Worm (Caenorhabditis elegans) whole organism, L1 larva: ENCODE data around the gene Y39B6A.25.

Source experiments
- C04F5.9 ChIP-seq: sonication (generic microtip); optimal IDR thresholded peaks from 2 replicates; lab custom pipeline; 2016; ENCODE audit warnings: missing genetic modification characterization, missing compliant biosample characterization
- C16A3.4 ChIP-seq: fragments of 150-350 bp; optimal IDR thresholded peaks from 2 replicates; lab custom pipeline; 2014; ENCODE audit warnings: missing biosample characterization, missing genetic modification characterization
- C34B4.2 ChIP-seq: sonication (generic microtip); optimal IDR thresholded peaks from 2 replicates; lab custom pipeline; 2017; ENCODE audit warnings: mild to moderate bottlenecking, missing genetic modification characterization, missing compliant biosample characterization
- aha-1 ChIP-seq: fragments of 150-350 bp; optimal IDR thresholded peaks from 2 replicates; lab custom pipeline; 2014; ENCODE audit warnings: missing biosample characterization, missing genetic modification characterization
- alr-1 ChIP-seq: fragments of 200-800 bp; sonication (Bioruptor generic); optimal IDR thresholded peaks from 2 replicates; lab custom pipeline; 2018; ENCODE audit warnings: borderline replicate concordance, mild to moderate bottlenecking, missing genetic modification characterization, missing compliant biosample characterization
- ama-1 ChIP-seq: fragments of 150-350 bp; optimal IDR thresholded peaks from 2 replicates; lab custom pipeline; 2014
- blmp-1 ChIP-seq: fragments of 150-350 bp; optimal IDR thresholded peaks from 2 replicates; lab custom pipeline; 2014; ENCODE audit warnings: missing biosample characterization, missing genetic modification characterization
- ceh-90 ChIP-seq: sonication (generic microtip); optimal IDR thresholded peaks from 2 replicates; lab custom pipeline; 2016; ENCODE audit warnings: missing genetic modification characterization, missing compliant biosample characterization
- dpl-1 ChIP-seq, 3 experiments: fragments of 150-350 bp in 2 of 3; sonication (generic microtip) in 1 of 3; optimal IDR thresholded peaks; 2 replicates each; lab custom pipeline; 2014 to 2017; ENCODE audit warnings: missing biosample characterization in 3 of 3, missing genetic modification characterization in 3 of 3, missing genetic modification reagents in 3 of 3
- dsc-1 ChIP-seq: sonication (generic microtip); optimal IDR thresholded peaks from 2 replicates; lab custom pipeline; 2016; ENCODE audit warnings: mild to moderate bottlenecking, missing genetic modification characterization, missing compliant biosample characterization
- egl-27 ChIP-seq, 2 experiments: fragments of 150-350 bp in 1 of 2; sonication (generic microtip); optimal IDR thresholded peaks; 3 replicates each; lab custom pipeline; 2017 to 2018; ENCODE audit warnings: missing biosample characterization in 2 of 2, missing genetic modification characterization in 2 of 2, missing genetic modification reagents in 2 of 2
- elt-2 ChIP-seq: sonication (generic microtip); optimal IDR thresholded peaks from 2 replicates; lab custom pipeline; 2016; ENCODE audit warnings: missing genetic modification characterization, mild to moderate bottlenecking, inconsistent platforms, missing compliant biosample characterization, missing genetic modification reagents
- elt-3 ChIP-seq, 6 experiments: fragments of 150-350 bp in 1 of 6; sonication (generic microtip); optimal IDR thresholded peaks; 2 replicates each; lab custom pipeline; 2017 to 2018; ENCODE audit warnings: missing biosample characterization in 6 of 6, missing genetic modification characterization in 6 of 6, inconsistent platforms in 1 of 6
- fos-1 ChIP-seq: fragments of 150-350 bp; optimal IDR thresholded peaks from 2 replicates; lab custom pipeline; 2014; ENCODE audit warnings: missing biosample characterization, missing genetic modification characterization
- grh-1 ChIP-seq: fragments of 200-800 bp; sonication (Bioruptor generic); IDR thresholded peaks from 2 replicates; pipeline ENCODE4 v1.3.6; 2022; ENCODE audit warnings: missing genetic modification reagents, missing genetic modification characterization, missing compliant biosample characterization
- hlh-17 ChIP-seq: fragments of 200-800 bp; sonication (Bioruptor generic); optimal IDR thresholded peaks from 2 replicates; lab custom pipeline; 2018; ENCODE audit warnings: missing genetic modification characterization, mild to moderate bottlenecking, missing compliant biosample characterization, moderate library complexity, borderline replicate concordance
- hlh-4 ChIP-seq: sonication (generic microtip); optimal IDR thresholded peaks from 2 replicates; lab custom pipeline; 2016; ENCODE audit warnings: mild to moderate bottlenecking, missing genetic modification characterization, missing compliant biosample characterization
- irx-1 ChIP-seq: sonication (generic microtip); optimal IDR thresholded peaks from 2 replicates; lab custom pipeline; 2016; ENCODE audit warnings: missing genetic modification characterization, missing compliant biosample characterization
- jun-1 ChIP-seq: fragments of 150-350 bp; optimal IDR thresholded peaks from 2 replicates; lab custom pipeline; 2014; ENCODE audit warnings: missing biosample characterization, missing genetic modification reagents, missing genetic modification characterization
- lin-13 ChIP-seq: fragments of 150-350 bp; optimal IDR thresholded peaks from 2 replicates; lab custom pipeline; 2014; ENCODE audit warnings: missing biosample characterization, missing genetic modification reagents, missing genetic modification characterization
- lin-14 ChIP-seq: fragments of 200-800 bp; sonication (Bioruptor generic); optimal IDR thresholded peaks from 2 replicates; lab custom pipeline; 2018; ENCODE audit warnings: mild to moderate bottlenecking, missing genetic modification characterization, moderate library complexity, missing compliant biosample characterization
- lin-15B ChIP-seq: fragments of 150-350 bp; sonication (generic microtip); optimal IDR thresholded peaks from 3 replicates; lab custom pipeline; 2014; ENCODE audit warnings: missing biosample characterization, missing genetic modification characterization
- lin-35 ChIP-seq, 2 experiments: fragments of 150-350 bp; optimal IDR thresholded peaks; 2 replicates each; lab custom pipeline; 2014; ENCODE audit warnings: missing biosample characterization in 2 of 2, missing genetic modification characterization in 2 of 2, missing genetic modification reagents in 2 of 2
- lir-3 ChIP-seq: sonication (generic microtip); optimal IDR thresholded peaks from 2 replicates; lab custom pipeline; 2016; ENCODE audit warnings: mild to moderate bottlenecking, missing genetic modification characterization, moderate library complexity, missing compliant biosample characterization; ENCODE audit not compliant: poor library complexity
- mab-9 ChIP-seq: fragments of 200-800 bp; sonication (Bioruptor generic); IDR thresholded peaks from 2 replicates; pipeline ENCODE4 v1.3.6; 2022; ENCODE audit warnings: missing genetic modification reagents, missing genetic modification characterization, missing compliant biosample characterization
- mdl-1 ChIP-seq, 2 experiments: fragments of 150-350 bp; optimal IDR thresholded peaks; 2 replicates each; lab custom pipeline; 2014 to 2017; ENCODE audit warnings: missing biosample characterization in 2 of 2, missing genetic modification characterization in 2 of 2, inconsistent platforms in 1 of 2
- mef-2 ChIP-seq: fragments of 150-350 bp; optimal IDR thresholded peaks from 2 replicates; lab custom pipeline; 2014; ENCODE audit warnings: missing biosample characterization, missing genetic modification characterization
- mep-1 ChIP-seq: fragments of 150-350 bp; optimal IDR thresholded peaks from 2 replicates; lab custom pipeline; 2014; ENCODE audit warnings: missing biosample characterization, missing genetic modification characterization
- nhr-11 ChIP-seq: fragments of 150-350 bp; optimal IDR thresholded peaks from 2 replicates; lab custom pipeline; 2014; ENCODE audit warnings: missing biosample characterization, missing genetic modification characterization
- nhr-12 ChIP-seq: sonication (generic microtip); optimal IDR thresholded peaks from 2 replicates; lab custom pipeline; 2017; ENCODE audit warnings: missing biosample characterization, missing genetic modification characterization
- nhr-20 ChIP-seq: sonication (generic microtip); optimal IDR thresholded peaks from 2 replicates; lab custom pipeline; 2016; ENCODE audit warnings: mild to moderate bottlenecking, missing genetic modification characterization, missing compliant biosample characterization
- nhr-237 ChIP-seq: fragments of 150-350 bp; optimal IDR thresholded peaks from 2 replicates; lab custom pipeline; 2014; ENCODE audit warnings: missing biosample characterization, missing genetic modification characterization
- nhr-71 ChIP-seq: sonication (generic microtip); optimal IDR thresholded peaks from 2 replicates; lab custom pipeline; 2016; ENCODE audit warnings: mild to moderate bottlenecking, missing genetic modification characterization, moderate library complexity, missing compliant biosample characterization
- nhr-77 ChIP-seq: fragments of 150-350 bp; optimal IDR thresholded peaks from 2 replicates; lab custom pipeline; 2014; ENCODE audit warnings: missing biosample characterization, missing genetic modification characterization
- nhr-84 ChIP-seq: sonication (generic microtip); optimal IDR thresholded peaks from 2 replicates; lab custom pipeline; 2017; ENCODE audit warnings: missing biosample characterization, missing genetic modification characterization
- pag-3 ChIP-seq: sonication (generic microtip); optimal IDR thresholded peaks from 2 replicates; lab custom pipeline; 2017; ENCODE audit warnings: missing genetic modification characterization, mild to moderate bottlenecking, missing compliant biosample characterization, antibody characterized with exemption, borderline replicate concordance; ENCODE audit not compliant: insufficient read depth
- pax-3 ChIP-seq: fragments of 200-800 bp; sonication (Bioruptor generic); optimal IDR thresholded peaks from 2 replicates; lab custom pipeline; 2018; ENCODE audit warnings: mild to moderate bottlenecking, missing genetic modification characterization, moderate library complexity, missing compliant biosample characterization
- rnt-1 ChIP-seq: sonication (generic microtip); optimal IDR thresholded peaks from 2 replicates; lab custom pipeline; 2016; ENCODE audit warnings: mild to moderate bottlenecking, missing genetic modification characterization, moderate library complexity, missing compliant biosample characterization
- snpc-4 ChIP-seq: fragments of 150-350 bp; optimal IDR thresholded peaks from 2 replicates; lab custom pipeline; 2014; ENCODE audit warnings: missing biosample characterization, missing genetic modification characterization
- snu-23 ChIP-seq: sonication (generic microtip); optimal IDR thresholded peaks from 2 replicates; lab custom pipeline; 2016; ENCODE audit warnings: missing genetic modification characterization, missing compliant biosample characterization
- sup-37 ChIP-seq: fragments of 200-800 bp; sonication (Bioruptor generic); optimal IDR thresholded peaks from 2 replicates; lab custom pipeline; 2018; ENCODE audit warnings: mild to moderate bottlenecking, missing genetic modification characterization, missing compliant biosample characterization
- swsn-7 ChIP-seq: sonication (generic microtip); optimal IDR thresholded peaks from 2 replicates; lab custom pipeline; 2016; ENCODE audit warnings: missing genetic modification characterization, missing compliant biosample characterization
- tbx-2 ChIP-seq: sonication (generic microtip); optimal IDR thresholded peaks from 2 replicates; lab custom pipeline; 2016; ENCODE audit warnings: missing genetic modification characterization, missing compliant biosample characterization
- tlp-1 ChIP-seq: fragments of 150-350 bp; optimal IDR thresholded peaks from 2 replicates; lab custom pipeline; 2014; ENCODE audit warnings: missing biosample characterization, missing genetic modification characterization
- unc-130 ChIP-seq: fragments of 150-350 bp; optimal IDR thresholded peaks from 2 replicates; lab custom pipeline; 2017; ENCODE audit warnings: missing biosample characterization, missing genetic modification characterization, inconsistent platforms
- unc-30 ChIP-seq: sonication (generic microtip); optimal IDR thresholded peaks from 2 replicates; lab custom pipeline; 2017; ENCODE audit warnings: missing biosample characterization, missing genetic modification characterization
- unc-62 ChIP-seq: fragments of 150-350 bp; optimal IDR thresholded peaks from 2 replicates; lab custom pipeline; 2014; ENCODE audit warnings: missing biosample characterization, missing genetic modification reagents, missing genetic modification characterization
- unc-86 ChIP-seq: sonication (generic microtip); optimal IDR thresholded peaks from 2 replicates; lab custom pipeline; 2016; ENCODE audit warnings: missing genetic modification characterization, missing compliant biosample characterization
- unc-98 ChIP-seq: fragments of 200-800 bp; sonication (Bioruptor generic); IDR thresholded peaks from 2 replicates; pipeline ENCODE4 v1.3.6; 2022; ENCODE audit warnings: missing genetic modification characterization, missing compliant biosample characterization
- vab-15 ChIP-seq: sonication (generic microtip); optimal IDR thresholded peaks from 2 replicates; lab custom pipeline; 2017; ENCODE audit warnings: missing genotype, mild to moderate bottlenecking, missing genetic modification characterization, missing compliant biosample characterization
- ztf-11 ChIP-seq, 2 experiments: sonication (generic microtip); optimal IDR thresholded peaks; 2 replicates each; lab custom pipeline; 2016 to 2017; ENCODE audit warnings: missing genetic modification characterization in 2 of 2, missing biosample characterization in 1 of 2, missing compliant biosample characterization in 1 of 2
- ztf-4 ChIP-seq: fragments of 150-350 bp; optimal IDR thresholded peaks from 2 replicates; lab custom pipeline; 2014; ENCODE audit warnings: missing biosample characterization, missing genetic modification characterization

Gene Y39B6A.25

ce11 chrV:18990238-18990901 is 35.9 kb upstream of the Y39B6A.25 start, which contains the start of the genes reps-1 and Y39B6A.37 (continued):
- TF ChIP-seq lin-35 (GFP tag; optimal IDR thresholded peaks at IDR 0.05; lab: Kevin White, UChicago): peak; percentile 74 to 85
- peak; percentile 82 for TF ChIP-seq swsn-7
- TF ChIP-seq pax-3 (tag; lab: Kevin White, UChicago): no peak
- peak; percentile 70 for TF ChIP-seq grh-1 (GFP tag; lab: Robert Waterston, UW)
- TF ChIP-seq sup-37 (GFP tag; lab: Kevin White, UChicago): peak; percentile 53
- TF ChIP-seq mab-9: peak; percentile 79
- TF ChIP-seq ceh-90 (tag; lab: Kevin White, UChicago): peak; percentile 57
- peak; percentile 55; the same call in 1 of the 2 replicates for TF ChIP-seq unc-98 (GFP tag; lab: Robert Waterston, UW)
- TF ChIP-seq mdl-1 (tag; optimal IDR thresholded peaks at IDR 0.05; lab: Kevin White, UChicago): peak in 1 of 2 experiments; percentile 31
- peak; percentile 16 for TF ChIP-seq nhr-77 (tag; lab: Kevin White, UChicago)
- no peak for TF ChIP-seq lin-14
- peak; percentile 53 for TF ChIP-seq elt-2
- TF ChIP-seq unc-62 (GFP tag; lab: Kevin White, UChicago): no peak
- no peak for TF ChIP-seq egl-27 (tag; optimal IDR thresholded peaks at IDR 0.05; lab: Kevin White, UChicago)
- peak; percentile 24 for TF ChIP-seq ztf-4
- no peak for TF ChIP-seq vab-15
- no peak for TF ChIP-seq mef-2 (tag; lab: Kevin White, UChicago)
- TF ChIP-seq ztf-11 (tag; optimal IDR thresholded peaks at IDR 0.05; lab: Kevin White, UChicago): peak in 1 of 2 experiments; percentile 46
- peak; percentile 43 for TF ChIP-seq C16A3.4
- TF ChIP-seq lir-3 (tag; lab: Kevin White, UChicago): no peak
- peak; percentile 88 for TF ChIP-seq mep-1 (tag; lab: Kevin White, UChicago)
- no peak for TF ChIP-seq unc-30
- TF ChIP-seq nhr-84 (tag; lab: Kevin White, UChicago): no peak
- peak; percentile 85 for TF ChIP-seq snu-23 (GFP tag; lab: Kevin White, UChicago)
- TF ChIP-seq nhr-237: peak; percentile 17
- TF ChIP-seq ama-1 (lab: Kevin White, UChicago): no peak
- TF ChIP-seq nhr-71 (tag; lab: Kevin White, UChicago): peak; percentile 86
- TF ChIP-seq nhr-20 (tag; lab: Kevin White, UChicago): peak; percentile 67
- TF ChIP-seq lin-15B (tag; lab: Kevin White, UChicago): peak; percentile 38
- TF ChIP-seq unc-86 (tag; lab: Kevin White, UChicago): peak; percentile 67
- peak; percentile 73 for TF ChIP-seq lin-13 (GFP tag; lab: Kevin White, UChicago)
- TF ChIP-seq alr-1: no peak
- TF ChIP-seq C04F5.9 (tag; lab: Kevin White, UChicago): peak; percentile 44
- TF ChIP-seq tlp-1 (tag; lab: Kevin White, UChicago): no peak
- peak; percentile 62 for TF ChIP-seq snpc-4
- no peak for TF ChIP-seq nhr-12 (tag; lab: Kevin White, UChicago)
- TF ChIP-seq irx-1 (tag; lab: Kevin White, UChicago): peak; percentile 72
- peak in 1 of 6 experiments; percentile 9 for TF ChIP-seq elt-3 (tag; optimal IDR thresholded peaks at IDR 0.05; lab: Kevin White, UChicago)
- TF ChIP-seq rnt-1 (tag; lab: Kevin White, UChicago): peak; percentile 90
- peak; percentile 42 for TF ChIP-seq nhr-11 (tag; lab: Kevin White, UChicago)
- TF ChIP-seq aha-1 (tag; lab: Kevin White, UChicago): no peak
- no peak for TF ChIP-seq hlh-17 (GFP tag; lab: Kevin White, UChicago)
- peak; percentile 77 for TF ChIP-seq dsc-1 (tag; lab: Kevin White, UChicago)
- peak; percentile 75 for TF ChIP-seq jun-1 (tag; lab: Kevin White, UChicago)
- TF ChIP-seq blmp-1: peak; percentile 42
- TF ChIP-seq C34B4.2 (tag; lab: Kevin White, UChicago): no peak
- TF ChIP-seq hlh-4 (tag; lab: Kevin White, UChicago): no peak
- TF ChIP-seq tbx-2 (tag; lab: Kevin White, UChicago): peak; percentile 80
- peak; percentile 72 to 82 (median 78) for TF ChIP-seq dpl-1 (GFP tag; optimal IDR thresholded peaks at IDR 0.05; lab: Kevin White, UChicago)
- no peak for TF ChIP-seq fos-1 (tag; lab: Kevin White, UChicago)
- peak; percentile 67 for TF ChIP-seq unc-130
- no peak for TF ChIP-seq pag-3
